Fruit fly (Drosophila melanogaster) whole organism, prepupa: ENCODE data around the gene Mul1.

Source experiments
- CG6792 ChIP-seq: fragments of 200-800 bp; sonication (Bioruptor generic); optimal IDR thresholded peaks from 3 replicates; lab custom pipeline; 2016; ENCODE audit warnings: missing biosample characterization, missing genetic modification characterization
- CG8319 ChIP-seq: fragments of 200-800 bp; sonication (Bioruptor generic); optimal IDR thresholded peaks from 3 replicates; lab custom pipeline; 2016; ENCODE audit warnings: missing biosample characterization, missing genetic modification characterization
- Gug ChIP-seq: fragments of 200-800 bp; sonication (Bioruptor generic); IDR thresholded peaks from 2 replicates; pipeline ENCODE4 v1.3.6; 2022; ENCODE audit warnings: missing biosample characterization, missing genetic modification characterization
- Lpt ChIP-seq: fragments of 200-800 bp; sonication (Bioruptor generic); optimal IDR thresholded peaks from 3 replicates; lab custom pipeline; 2016; ENCODE audit warnings: missing biosample characterization, missing genetic modification characterization
- OdsH ChIP-seq: fragments of 200-800 bp; sonication (Bioruptor generic); optimal IDR thresholded peaks from 3 replicates; lab custom pipeline; 2016; ENCODE audit warnings: missing biosample characterization, missing genetic modification characterization

- no peak for TF ChIP-seq OdsH (GFP tag; lab: Kevin White, UChicago)
- no peak for TF ChIP-seq CG6792 (GFP tag; lab: Kevin White, UChicago)
- no peak for TF ChIP-seq Gug (GFP tag; lab: Robert Waterston, UW)
- no peak for TF ChIP-seq CG8319 (GFP tag; lab: Kevin White, UChicago)
- TF ChIP-seq Lpt (GFP tag; lab: Kevin White, UChicago): no peak
Observed at dm6 chr3L:3983466-3983946, 37.8 kb upstream of the Mul1 start, which contains the start of gene scrt.
